Fruit fly (Drosophila melanogaster) whole organism, embryonic: Measurements from ENCODE around the gene Wdr33.

ENCODE experiments used
- Abd-B ChIP-seq: fragments of 200-800 bp; sonication (Bioruptor generic); optimal IDR thresholded peaks from 2 replicates; lab custom pipeline; 2018; ENCODE audit warnings: missing biosample characterization, mild to moderate bottlenecking, missing genetic modification characterization, moderate library complexity
- CG13424 ChIP-seq: fragments of 200-800 bp; sonication (Bioruptor generic); optimal IDR thresholded peaks from 2 replicates; lab custom pipeline; 2019; ENCODE audit warnings: missing biosample characterization, mild to moderate bottlenecking, missing genetic modification characterization, moderate library complexity
- CG13894 ChIP-seq: fragments of 200-800 bp; sonication (Bioruptor generic); optimal IDR thresholded peaks from 3 replicates; lab custom pipeline; 2018; ENCODE audit warnings: missing biosample characterization, mild to moderate bottlenecking, missing genetic modification characterization, moderate library complexity
- CG14667 ChIP-seq: fragments of 200-800 bp; sonication (Bioruptor generic); IDR thresholded peaks from 2 replicates; pipeline ENCODE4 v1.3.6; 2022; ENCODE audit warnings: missing biosample characterization, missing genetic modification characterization
- CG1832 ChIP-seq: fragments of 200-800 bp; sonication (Bioruptor generic); optimal IDR thresholded peaks from 2 replicates; lab custom pipeline; 2017; ENCODE audit warnings: missing biosample characterization, mild to moderate bottlenecking, missing genetic modification characterization, inconsistent platforms
- CG2116 ChIP-seq: fragments of 200-800 bp; sonication (Bioruptor generic); optimal IDR thresholded peaks from 3 replicates; lab custom pipeline; 2018; ENCODE audit warnings: missing biosample characterization, mild to moderate bottlenecking, missing genetic modification characterization
- CG6272 ChIP-seq: fragments of 200-800 bp; sonication (Bioruptor generic); IDR thresholded peaks from 2 replicates; pipeline ENCODE4 v1.3.6; 2022; ENCODE audit warnings: missing biosample characterization, missing genetic modification characterization
- CG8290 ChIP-seq, 3 experiments: fragments of 200-800 bp; sonication (Bioruptor generic); optimal IDR thresholded peaks; 2 replicates each; lab custom pipeline; 2016 to 2019; ENCODE audit warnings: missing biosample characterization in 3 of 3, missing genetic modification characterization in 3 of 3, mild to moderate bottlenecking in 2 of 3, moderate library complexity in 1 of 3
- Doc2 ChIP-seq: fragments of 200-800 bp; sonication (Bioruptor generic); IDR thresholded peaks from 2 replicates; pipeline ENCODE4 v1.3.6; 2022; ENCODE audit warnings: missing biosample characterization, missing genetic modification characterization
- Dref ChIP-seq: fragments of 200-800 bp; sonication (Bioruptor generic); IDR thresholded peaks from 2 replicates; pipeline ENCODE4 v1.3.6; 2022; ENCODE audit warnings: missing biosample characterization, missing genetic modification characterization
- Hey ChIP-seq: fragments of 200-800 bp; sonication (Bioruptor generic); optimal IDR thresholded peaks from 3 replicates; lab custom pipeline; 2018; ENCODE audit warnings: missing biosample characterization, mild to moderate bottlenecking, missing genetic modification characterization
- MESR4 ChIP-seq: fragments of 200-800 bp; sonication (Bioruptor generic); optimal IDR thresholded peaks from 2 replicates; lab custom pipeline; 2018; ENCODE audit warnings: missing biosample characterization, mild to moderate bottlenecking, missing genetic modification characterization, moderate library complexity
- Med ChIP-seq: fragments of 200-800 bp; sonication (Bioruptor generic); peaks from one replicate; lab custom pipeline; 2016; ENCODE audit warnings: missing biosample characterization, missing genetic modification characterization, mild to moderate bottlenecking, inconsistent platforms, moderate library complexity
- NK7.1 ChIP-seq: fragments of 200-800 bp; sonication (Bioruptor generic); optimal IDR thresholded peaks from 3 replicates; lab custom pipeline; 2016; ENCODE audit warnings: missing biosample characterization, missing genetic modification characterization
- Poxn ChIP-seq: fragments of 200-800 bp; sonication (Bioruptor generic); IDR thresholded peaks from 2 replicates; pipeline ENCODE4 v1.3.6; 2022; ENCODE audit warnings: missing biosample characterization, missing genetic modification characterization
- Ptx1 ChIP-seq: fragments of 200-800 bp; sonication (Bioruptor generic); IDR thresholded peaks from 2 replicates; pipeline ENCODE4 v1.3.6; 2022; ENCODE audit warnings: missing biosample characterization, missing genetic modification characterization
- Spps ChIP-seq: fragments of 200-800 bp; sonication (Bioruptor generic); optimal IDR thresholded peaks from 2 replicates; lab custom pipeline; 2018; ENCODE audit warnings: missing biosample characterization, mild to moderate bottlenecking, missing genetic modification characterization
- TFAM ChIP-seq: fragments of 200-800 bp; sonication (Bioruptor generic); optimal IDR thresholded peaks from 2 replicates; lab custom pipeline; 2017; ENCODE audit warnings: missing biosample characterization, missing genetic modification characterization, inconsistent platforms
- ap ChIP-seq: fragments of 200-800 bp; sonication (Bioruptor generic); IDR thresholded peaks from 2 replicates; pipeline ENCODE4 v1.3.6; 2022; ENCODE audit warnings: missing biosample characterization, missing genetic modification characterization
- ato ChIP-seq: fragments of 200-800 bp; sonication (Bioruptor generic); IDR thresholded peaks from 2 replicates; pipeline ENCODE4 v1.3.6; 2022; ENCODE audit warnings: missing biosample characterization, missing genetic modification characterization; ENCODE audit not compliant: partially characterized antibody
- cg ChIP-seq: fragments of 200-800 bp; sonication (Bioruptor generic); optimal IDR thresholded peaks from 3 replicates; lab custom pipeline; 2019; ENCODE audit warnings: missing biosample characterization, mild to moderate bottlenecking, missing genetic modification characterization, moderate library complexity
- corto ChIP-seq: fragments of 200-800 bp; sonication (Bioruptor generic); optimal IDR thresholded peaks from 2 replicates; lab custom pipeline; 2016; ENCODE audit warnings: missing biosample characterization, mild to moderate bottlenecking, missing genetic modification characterization, moderate library complexity
- crp ChIP-seq, 2 experiments: fragments of 200-800 bp; sonication (Bioruptor generic); optimal IDR thresholded peaks; 2 replicates in 1 of 2; 3 replicates in 1 of 2; lab custom pipeline; 2017; ENCODE audit warnings: missing biosample characterization in 2 of 2, missing genetic modification characterization in 2 of 2, mild to moderate bottlenecking in 1 of 2, moderate library complexity in 1 of 2
- danr ChIP-seq: fragments of 200-800 bp; sonication (Bioruptor generic); IDR thresholded peaks from 2 replicates; pipeline ENCODE4 v1.3.6; 2022; ENCODE audit warnings: missing biosample characterization, missing genetic modification characterization
- dmrt99B ChIP-seq: fragments of 200-800 bp; sonication (Bioruptor generic); optimal IDR thresholded peaks from 2 replicates; lab custom pipeline; 2018; ENCODE audit warnings: missing biosample characterization, mild to moderate bottlenecking, missing genetic modification characterization, moderate library complexity
- gcm ChIP-seq: fragments of 200-800 bp; sonication (Bioruptor generic); optimal IDR thresholded peaks from 2 replicates; lab custom pipeline; 2019; ENCODE audit warnings: missing biosample characterization, mild to moderate bottlenecking, missing genetic modification characterization, moderate library complexity
- her ChIP-seq: fragments of 200-800 bp; sonication (Bioruptor generic); optimal IDR thresholded peaks from 2 replicates; lab custom pipeline; 2016; ENCODE audit warnings: missing biosample characterization, missing genetic modification characterization
- lmd ChIP-seq: fragments of 200-800 bp; sonication (Bioruptor generic); IDR thresholded peaks from 2 replicates; pipeline ENCODE4 v1.3.6; 2022; ENCODE audit warnings: missing biosample characterization, missing genetic modification characterization
- nom ChIP-seq: fragments of 200-800 bp; sonication (Bioruptor generic); optimal IDR thresholded peaks from 2 replicates; lab custom pipeline; 2017; ENCODE audit warnings: missing biosample characterization, missing genetic modification characterization, mild to moderate bottlenecking, moderate library complexity, missing genetic modification reagents
- pan ChIP-seq, 4 experiments: fragments of >200 bp in 3 of 4; fragments of 200-800 bp in 1 of 4; sonication (Bioruptor generic) in 1 of 4; optimal IDR thresholded peaks in 3 of 4; IDR thresholded peaks in 1 of 4; 2 replicates each; pipeline versions ENCODE4 v1.3.6 to Lab custom; 2017 to 2022; ENCODE audit warnings: missing biosample characterization in 2 of 4, missing genetic modification characterization in 2 of 4, mixed read lengths in 1 of 4
- pb ChIP-seq: fragments of 200-800 bp; sonication (Bioruptor generic); optimal IDR thresholded peaks from 3 replicates; lab custom pipeline; 2016; ENCODE audit warnings: missing biosample characterization, missing genetic modification characterization
- peb ChIP-seq: fragments of 200-800 bp; sonication (Bioruptor generic); IDR thresholded peaks from 2 replicates; pipeline ENCODE4 v1.3.6; 2022; ENCODE audit warnings: missing biosample characterization, missing genetic modification characterization
- psq ChIP-seq: fragments of 200-800 bp; sonication (Bioruptor generic); optimal IDR thresholded peaks from 2 replicates; lab custom pipeline; 2017; ENCODE audit warnings: missing biosample characterization, missing genetic modification characterization
- sens ChIP-seq: fragments of 200-800 bp; sonication (Bioruptor generic); peaks from one replicate; lab custom pipeline; 2016; ENCODE audit warnings: missing biosample characterization, missing genetic modification characterization
- sqz ChIP-seq: fragments of 200-800 bp; sonication (Bioruptor generic); optimal IDR thresholded peaks from 3 replicates; lab custom pipeline; 2018; ENCODE audit warnings: missing biosample characterization, mild to moderate bottlenecking, missing genetic modification characterization
- stwl ChIP-seq: fragments of 200-800 bp; sonication (Bioruptor generic); optimal IDR thresholded peaks from 3 replicates; lab custom pipeline; 2018; ENCODE audit warnings: missing biosample characterization, mild to moderate bottlenecking, missing genetic modification characterization, moderate library complexity
- trem ChIP-seq: fragments of 200-800 bp; optimal IDR thresholded peaks from 3 replicates; lab custom pipeline; 2019; ENCODE audit warnings: missing biosample characterization, mild to moderate bottlenecking, missing genetic modification characterization, moderate library complexity
- zf30C ChIP-seq: fragments of 200-800 bp; sonication (Bioruptor generic); optimal IDR thresholded peaks from 3 replicates; lab custom pipeline; 2018; ENCODE audit warnings: missing biosample characterization, mild to moderate bottlenecking, missing genetic modification characterization

The Wdr33 gene

dm6 chr3R:5669740-5670659, 9.6 kb downstream of the Wdr33 start (continued):
- no peak for TF ChIP-seq ap
- peak; percentile 72 for TF ChIP-seq cg (GFP tag; lab: Kevin White, UChicago)

- TF ChIP-seq her (GFP tag; lab: Kevin White, UChicago) (no peak), sens (GFP tag; lab: Kevin White, UChicago) (peak; percentile 47), pan (optimal IDR thresholded peaks at IDR 0.05; lab: Kevin White, UChicago) (no peak), pan (GFP tag; optimal IDR thresholded peaks at IDR 0.05 in 1 of 2, IDR thresholded peaks at IDR 0.05 in 1 of 2) (no peak), lmd (GFP tag; lab: Robert Waterston, UW) (no peak), CG13894 (no peak), peb (GFP tag; lab: Robert Waterston, UW) (no peak), CG14667 (GFP tag; lab: Robert Waterston, UW) (no peak), gcm (peak; percentile 76), NK7.1 (GFP tag; lab: Kevin White, UChicago) (no peak), psq (peak; percentile 25), ato (GFP tag; lab: Robert Waterston, UW) (0 out of 2 replicates have a peak, but pooled peaks have one; percentile 19), Med (GFP tag; lab: Kevin White, UChicago) (peak; percentile 1), Poxn (GFP tag; lab: Robert Waterston, UW) (no peak), stwl (tag; lab: Kevin White, UChicago) (peak; percentile 18), Hey (tag; lab: Kevin White, UChicago) (no peak), trem (peak; percentile 37), dmrt99B (tag; lab: Kevin White, UChicago) (no peak), nom (peak; percentile 41), CG13424 (no peak), Dref (GFP tag; lab: Robert Waterston, UW) (0 out of 2 replicates have a peak, but pooled peaks have one; percentile 9), Spps (no peak), CG8290 (GFP tag; optimal IDR thresholded peaks at IDR 0.05; lab: Kevin White, UChicago) (no peak), CG8290 (tag; optimal IDR thresholded peaks at IDR 0.05; lab: Kevin White, UChicago) (no peak), danr (GFP tag; lab: Robert Waterston, UW) (no peak), Doc2 (GFP tag; lab: Robert Waterston, UW) (no peak), MESR4 (GFP tag; lab: Kevin White, UChicago) (no peak), sqz (GFP tag; lab: Kevin White, UChicago) (no peak), zf30C (GFP tag; lab: Kevin White, UChicago) (peak; percentile 78), corto (GFP tag; lab: Kevin White, UChicago) (peak; percentile 12), pb (GFP tag; lab: Kevin White, UChicago) (no peak), CG6272 (no peak), Abd-B (GFP tag; lab: Kevin White, UChicago) (no peak), Ptx1 (no peak), crp (GFP tag; optimal IDR thresholded peaks at IDR 0.05; lab: Kevin White, UChicago) (peak in 1 of 2 experiments; percentile 74), CG1832 (no peak), TFAM (no peak), CG2116 (GFP tag; lab: Kevin White, UChicago) (peak; percentile 78)
Measured at dm6 chr3R:5670660-5671264, 10.3 kb downstream of the Wdr33 start.
